Fruit fly (Drosophila melanogaster) whole organism, embryonic: ENCODE data around the gene CG43054.
A peak's percentile ranks its signal among the peaks of the same experiment; 100 is the strongest.

ENCODE experiments used
- Ada2b ChIP-seq: fragments of 200-800 bp; sonication (Bioruptor generic); IDR thresholded peaks from 2 replicates; pipeline ENCODE4 v1.3.6; 2022; ENCODE audit warnings: missing biosample characterization, missing genetic modification characterization
- Adf1 ChIP-seq: fragments of 200-800 bp; sonication (Bioruptor generic); IDR thresholded peaks from 2 replicates; pipeline ENCODE4 v1.3.6; 2022; ENCODE audit warnings: missing biosample characterization, missing genetic modification characterization
- Bgb ChIP-seq: fragments of 200-800 bp; sonication (Bioruptor generic); IDR thresholded peaks from 2 replicates; pipeline ENCODE4 v1.3.6; 2022; ENCODE audit warnings: missing biosample characterization, missing genetic modification characterization; ENCODE audit not compliant: partially characterized antibody
- CG10565 ChIP-seq: fragments of 200-800 bp; sonication (Bioruptor generic); optimal IDR thresholded peaks from 3 replicates; lab custom pipeline; 2016; ENCODE audit warnings: missing biosample characterization, mild to moderate bottlenecking, missing genetic modification characterization
- CG12104 ChIP-seq: fragments of 200-800 bp; sonication (Bioruptor generic); optimal IDR thresholded peaks from 3 replicates; lab custom pipeline; 2016; ENCODE audit warnings: missing biosample characterization, missing genetic modification characterization
- CG12236 ChIP-seq: fragments of 200-800 bp; sonication (Bioruptor generic); optimal IDR thresholded peaks from 2 replicates; lab custom pipeline; 2016; ENCODE audit warnings: missing biosample characterization, missing genetic modification characterization
- CG13424 ChIP-seq: fragments of 200-800 bp; sonication (Bioruptor generic); optimal IDR thresholded peaks from 2 replicates; lab custom pipeline; 2019; ENCODE audit warnings: missing biosample characterization, mild to moderate bottlenecking, missing genetic modification characterization, moderate library complexity
- CG14014 ChIP-seq: fragments of 200-800 bp; sonication (Bioruptor generic); IDR thresholded peaks from 2 replicates; pipeline ENCODE4 v1.3.6; 2022; ENCODE audit warnings: missing biosample characterization, missing genetic modification characterization
- CG14050 ChIP-seq: fragments of 200-800 bp; sonication (Bioruptor generic); IDR thresholded peaks from 3 replicates; pipeline ENCODE4 v1.3.6; 2022; ENCODE audit warnings: missing biosample characterization, missing genetic modification characterization
- CG15269 ChIP-seq: fragments of 200-800 bp; sonication (Bioruptor generic); optimal IDR thresholded peaks from 2 replicates; lab custom pipeline; 2018; ENCODE audit warnings: missing biosample characterization, mild to moderate bottlenecking, missing genetic modification characterization, moderate library complexity
- CG1602 ChIP-seq: fragments of 200-800 bp; sonication (Bioruptor generic); optimal IDR thresholded peaks from 3 replicates; lab custom pipeline; 2016; ENCODE audit warnings: missing biosample characterization, missing genetic modification characterization
- CG16815 ChIP-seq: fragments of 200-800 bp; sonication (Bioruptor generic); optimal IDR thresholded peaks from 3 replicates; lab custom pipeline; 2017; ENCODE audit warnings: missing biosample characterization, mild to moderate bottlenecking, missing genetic modification characterization
- CG17829 ChIP-seq: fragments of 200-800 bp; optimal IDR thresholded peaks from 2 replicates; lab custom pipeline; 2019; ENCODE audit warnings: missing biosample characterization, mild to moderate bottlenecking, missing genetic modification characterization, moderate library complexity
- CG18619 ChIP-seq: fragments of 200-800 bp; sonication (Bioruptor generic); optimal IDR thresholded peaks from 3 replicates; lab custom pipeline; 2017; ENCODE audit warnings: missing biosample characterization, mild to moderate bottlenecking, missing genetic modification characterization
- CG3407 ChIP-seq: fragments of 200-800 bp; sonication (Bioruptor generic); optimal IDR thresholded peaks from 2 replicates; lab custom pipeline; 2018; ENCODE audit warnings: missing biosample characterization, mild to moderate bottlenecking, missing genetic modification characterization
- CG3726 ChIP-seq: fragments of 200-800 bp; sonication (Bioruptor generic); IDR thresholded peaks from 3 replicates; pipeline ENCODE4, ENCODE4 v1.3.6; 2022; ENCODE audit warnings: missing biosample characterization, missing genetic modification characterization
- CG6254 ChIP-seq: fragments of 200-800 bp; sonication (Bioruptor generic); optimal IDR thresholded peaks from 3 replicates; lab custom pipeline; 2017; ENCODE audit warnings: mild to moderate bottlenecking, missing biosample characterization, missing genetic modification reagents, missing genetic modification characterization
- CG6654 ChIP-seq: fragments of 200-800 bp; sonication (Bioruptor generic); optimal IDR thresholded peaks from 2 replicates; lab custom pipeline; 2017; ENCODE audit warnings: missing biosample characterization, mild to moderate bottlenecking, missing genetic modification characterization
- CG6683 ChIP-seq: fragments of 200-800 bp; sonication (Bioruptor generic); optimal IDR thresholded peaks from 2 replicates; lab custom pipeline; 2017; ENCODE audit warnings: missing biosample characterization, mild to moderate bottlenecking, missing genetic modification characterization, missing genetic modification reagents
- CG7357 ChIP-seq: fragments of 200-800 bp; sonication (Bioruptor generic); IDR thresholded peaks from 3 replicates; pipeline ENCODE4 v1.3.6; 2022; ENCODE audit warnings: missing biosample characterization, missing genetic modification characterization
- CG7372 ChIP-seq: fragments of 200-800 bp; sonication (Bioruptor generic); IDR thresholded peaks from 2 replicates; pipeline ENCODE4 v1.3.6; 2022; ENCODE audit warnings: missing biosample characterization, missing genetic modification characterization
- Dfd ChIP-seq, 2 experiments: fragments of >200 bp; optimal IDR thresholded peaks; 2 replicates each; lab custom pipeline; 2017; ENCODE audit warnings: missing biosample characterization in 2 of 2, missing genetic modification characterization in 2 of 2
- Dip3 ChIP-seq: fragments of 200-800 bp; sonication (Bioruptor generic); optimal IDR thresholded peaks from 3 replicates; lab custom pipeline; 2016; ENCODE audit warnings: missing biosample characterization, missing genetic modification characterization
- Doc3 ChIP-seq: fragments of 200-800 bp; sonication (Bioruptor generic); IDR thresholded peaks from 3 replicates; pipeline ENCODE4 v1.3.6; 2022; ENCODE audit warnings: missing biosample characterization, missing genetic modification characterization; ENCODE audit not compliant: partially characterized antibody
- Fer3 ChIP-seq: fragments of 200-800 bp; sonication (Bioruptor generic); optimal IDR thresholded peaks from 2 replicates; lab custom pipeline; 2018; ENCODE audit warnings: missing biosample characterization, mild to moderate bottlenecking, missing genetic modification characterization, moderate library complexity
- Nf-YC ChIP-seq: fragments of 200-800 bp; optimal IDR thresholded peaks from 3 replicates; lab custom pipeline; 2019; ENCODE audit warnings: missing biosample characterization, mild to moderate bottlenecking, missing genetic modification characterization, moderate library complexity
- Optix ChIP-seq: fragments of 200-800 bp; sonication (Bioruptor generic); IDR thresholded peaks from 3 replicates; pipeline ENCODE4 v1.3.6; 2022; ENCODE audit warnings: missing biosample characterization, missing genetic modification characterization
- PHDP ChIP-seq: fragments of 200-800 bp; sonication (Bioruptor generic); optimal IDR thresholded peaks from 3 replicates; lab custom pipeline; 2018; ENCODE audit warnings: missing biosample characterization, mild to moderate bottlenecking, missing genetic modification characterization, moderate library complexity
- Ravus ChIP-seq: fragments of 200-800 bp; sonication (Bioruptor generic); IDR thresholded peaks from 2 replicates; pipeline ENCODE4 v1.3.6; 2022; ENCODE audit warnings: missing biosample characterization, missing genetic modification characterization
- Rfx ChIP-seq: fragments of 200-800 bp; sonication (Bioruptor generic); IDR thresholded peaks from 2 replicates; pipeline ENCODE4 v1.3.6; 2022; ENCODE audit warnings: missing biosample characterization, missing genetic modification characterization
- chm ChIP-seq: fragments of 200-800 bp; sonication (Bioruptor generic); IDR thresholded peaks from 2 replicates; pipeline ENCODE4 v1.3.6; 2022; ENCODE audit warnings: missing biosample characterization, missing genetic modification characterization
- danr ChIP-seq: fragments of 200-800 bp; sonication (Bioruptor generic); IDR thresholded peaks from 2 replicates; pipeline ENCODE4 v1.3.6; 2022; ENCODE audit warnings: missing biosample characterization, missing genetic modification characterization
- dmrt11E ChIP-seq: fragments of 200-800 bp; sonication (Bioruptor generic); optimal IDR thresholded peaks from 3 replicates; lab custom pipeline; 2018; ENCODE audit warnings: missing biosample characterization, mild to moderate bottlenecking, missing genetic modification characterization, moderate library complexity
- ewg ChIP-seq: fragments of 200-800 bp; sonication (Bioruptor generic); optimal IDR thresholded peaks from 3 replicates; lab custom pipeline; 2017; ENCODE audit warnings: mild to moderate bottlenecking, missing biosample characterization, missing genetic modification reagents, missing genetic modification characterization
- fd102C ChIP-seq: fragments of 200-800 bp; sonication (Bioruptor generic); optimal IDR thresholded peaks from 2 replicates; lab custom pipeline; 2018; ENCODE audit warnings: missing biosample characterization, mild to moderate bottlenecking, missing genetic modification characterization, moderate library complexity
- fd3F ChIP-seq: fragments of 200-800 bp; sonication (Bioruptor generic); optimal IDR thresholded peaks from 2 replicates; lab custom pipeline; 2018; ENCODE audit warnings: missing biosample characterization, mild to moderate bottlenecking, missing genetic modification characterization, moderate library complexity
- fru ChIP-seq: fragments of >200 bp; optimal IDR thresholded peaks from 2 replicates; lab custom pipeline; 2017
- ftz-f1 ChIP-seq: fragments of 200-800 bp; sonication (Bioruptor generic); optimal IDR thresholded peaks from 2 replicates; lab custom pipeline; 2016; ENCODE audit warnings: missing biosample characterization, missing genetic modification characterization
- gcm ChIP-seq: fragments of 200-800 bp; sonication (Bioruptor generic); optimal IDR thresholded peaks from 2 replicates; lab custom pipeline; 2019; ENCODE audit warnings: missing biosample characterization, mild to moderate bottlenecking, missing genetic modification characterization, moderate library complexity
- hb ChIP-seq: fragments of 200-800 bp; sonication (Bioruptor generic); IDR thresholded peaks from 3 replicates; pipeline ENCODE4 v1.3.6; 2022; ENCODE audit warnings: missing biosample characterization, missing genetic modification characterization; ENCODE audit not compliant: partially characterized antibody
- her ChIP-seq: fragments of 200-800 bp; sonication (Bioruptor generic); optimal IDR thresholded peaks from 2 replicates; lab custom pipeline; 2016; ENCODE audit warnings: missing biosample characterization, missing genetic modification characterization
- kah ChIP-seq: fragments of 200-800 bp; sonication (Bioruptor generic); optimal IDR thresholded peaks from 2 replicates; lab custom pipeline; 2018; ENCODE audit warnings: missing biosample characterization, mild to moderate bottlenecking, missing genetic modification characterization
- lov ChIP-seq, 2 experiments: fragments of 200-800 bp in 1 of 2; fragments of >200 bp in 1 of 2; sonication (Bioruptor generic) in 1 of 2; IDR thresholded peaks in 1 of 2; optimal IDR thresholded peaks in 1 of 2; 2 replicates in 1 of 2; 3 replicates in 1 of 2; pipeline versions ENCODE4 v1.3.6 to Lab custom; 2017 to 2022; ENCODE audit warnings: missing biosample characterization in 1 of 2, missing genetic modification characterization in 1 of 2
- nmo ChIP-seq: fragments of 200-800 bp; sonication (Bioruptor generic); optimal IDR thresholded peaks from 2 replicates; lab custom pipeline; 2018; ENCODE audit warnings: missing biosample characterization, mild to moderate bottlenecking, missing genetic modification characterization, moderate library complexity
- onecut ChIP-seq: fragments of 200-800 bp; sonication (Bioruptor generic); IDR thresholded peaks from 2 replicates; pipeline ENCODE4 v1.3.6; 2022; ENCODE audit warnings: missing biosample characterization, missing genetic modification characterization
- pb ChIP-seq: fragments of 200-800 bp; sonication (Bioruptor generic); optimal IDR thresholded peaks from 3 replicates; lab custom pipeline; 2016; ENCODE audit warnings: missing biosample characterization, missing genetic modification characterization
- slp2 ChIP-seq: fragments of 200-800 bp; sonication (Bioruptor generic); optimal IDR thresholded peaks from 2 replicates; lab custom pipeline; 2016; ENCODE audit warnings: missing biosample characterization, missing genetic modification characterization
- sob ChIP-seq: fragments of 200-800 bp; sonication (Bioruptor generic); IDR thresholded peaks from 2 replicates; pipeline ENCODE4 v1.3.6; 2022; ENCODE audit warnings: missing biosample characterization, missing genetic modification characterization
- sqz ChIP-seq: fragments of 200-800 bp; sonication (Bioruptor generic); optimal IDR thresholded peaks from 3 replicates; lab custom pipeline; 2018; ENCODE audit warnings: missing biosample characterization, mild to moderate bottlenecking, missing genetic modification characterization
- tap ChIP-seq: fragments of 200-800 bp; optimal IDR thresholded peaks from 3 replicates; lab custom pipeline; 2019; ENCODE audit warnings: missing biosample characterization, mild to moderate bottlenecking, missing genetic modification characterization, moderate library complexity
- tio ChIP-seq: fragments of 200-800 bp; sonication (Bioruptor generic); optimal IDR thresholded peaks from 2 replicates; lab custom pipeline; 2017; ENCODE audit warnings: missing biosample characterization, missing genetic modification characterization, inconsistent platforms
- wdn ChIP-seq: fragments of 200-800 bp; sonication (Bioruptor generic); IDR thresholded peaks from 2 replicates; pipeline ENCODE4 v1.3.6; 2022; ENCODE audit warnings: missing biosample characterization, missing genetic modification characterization

Gene CG43054

dm6 chr2L:17589853-17590252 lies 37.8 kb upstream of the CG43054 start (continued):
- TF ChIP-seq Fer3 (tag; lab: Kevin White, UChicago) (peak; percentile 5), tio (GFP tag; lab: Kevin White, UChicago) (no peak), Ada2b (GFP tag; lab: Robert Waterston, UW) (no peak), wdn (GFP tag; lab: Robert Waterston, UW) (no peak), CG18619 (GFP tag; lab: Kevin White, UChicago) (no peak), CG7372 (no peak), onecut (GFP tag; lab: Robert Waterston, UW) (no peak), nmo (GFP tag; lab: Kevin White, UChicago) (peak; percentile 42), CG14014 (GFP tag; lab: Robert Waterston, UW) (no peak), Doc3 (GFP tag; lab: Robert Waterston, UW) (no peak), slp2 (GFP tag; lab: Kevin White, UChicago) (no peak), ewg (GFP tag; lab: Kevin White, UChicago) (no peak), CG15269 (tag; lab: Kevin White, UChicago) (no peak), Optix (GFP tag; lab: Robert Waterston, UW) (0 out of 3 replicates have a peak, but pooled peaks have one; percentile 60), fd3F (GFP tag; lab: Kevin White, UChicago) (no peak), CG7357 (GFP tag; lab: Robert Waterston, UW) (no peak), CG10565 (GFP tag; lab: Kevin White, UChicago) (no peak), pb (GFP tag; lab: Kevin White, UChicago) (no peak), Nf-YC (peak; percentile 28), CG3407 (GFP tag; lab: Kevin White, UChicago) (no peak), kah (GFP tag; lab: Kevin White, UChicago) (no peak), fru (lab: Kevin White, UChicago) (no peak), CG12104 (GFP tag; lab: Kevin White, UChicago) (no peak), danr (GFP tag; lab: Robert Waterston, UW) (no peak), tap (tag; lab: Kevin White, UChicago) (no peak), gcm (peak; percentile 1), CG3726 (GFP tag; lab: Robert Waterston, UW) (no peak), Rfx (GFP tag; lab: Robert Waterston, UW) (peak; percentile 55; the same call in 1 of the 2 replicates), ftz-f1 (GFP tag; lab: Kevin White, UChicago) (no peak), sqz (GFP tag; lab: Kevin White, UChicago) (no peak), Dfd (GFP tag; optimal IDR thresholded peaks at IDR 0.05; lab: Kevin White, UChicago) (no peak), hb (GFP tag; lab: Robert Waterston, UW) (no peak), PHDP (tag; lab: Kevin White, UChicago) (peak; percentile 29), Bgb (GFP tag; lab: Robert Waterston, UW) (no peak), CG6654 (GFP tag; lab: Kevin White, UChicago) (no peak), her (GFP tag; lab: Kevin White, UChicago) (no peak), CG1602 (GFP tag; lab: Kevin White, UChicago) (no peak), dmrt11E (tag; lab: Kevin White, UChicago) (peak; percentile 5), Dip3 (GFP tag; lab: Kevin White, UChicago) (no peak), CG6254 (GFP tag; lab: Kevin White, UChicago) (no peak), Ravus (no peak), chm (no peak), sob (GFP tag; lab: Robert Waterston, UW) (no peak), Adf1 (no peak), fd102C (no peak), lov (optimal IDR thresholded peaks at IDR 0.05; lab: Kevin White, UChicago) (no peak), lov (GFP tag; IDR thresholded peaks at IDR 0.05; lab: Robert Waterston, UW) (no peak), CG14050 (GFP tag; lab: Robert Waterston, UW) (no peak), CG12236 (GFP tag; lab: Kevin White, UChicago) (no peak), CG6683 (GFP tag; lab: Kevin White, UChicago) (no peak), CG13424 (peak; percentile 18), CG17829 (tag; lab: Kevin White, UChicago) (peak; percentile 33), CG16815 (GFP tag; lab: Kevin White, UChicago) (no peak)
